Worm (Caenorhabditis elegans) whole organism, L3 larva: ENCODE results near the gene sra-34.

ENCODE experiments used
- R02D3.7 ChIP-seq: fragments of 150-350 bp; optimal IDR thresholded peaks from 2 replicates; lab custom pipeline; 2014; ENCODE audit warnings: missing biosample characterization, missing genetic modification characterization
- ZK546.5 ChIP-seq: sonication (generic microtip); optimal IDR thresholded peaks from 2 replicates; lab custom pipeline; 2017; ENCODE audit warnings: missing biosample characterization, missing genetic modification characterization
- ama-1 ChIP-seq: fragments of 150-350 bp; optimal IDR thresholded peaks from 2 replicates; lab custom pipeline; 2018
- ceh-28 ChIP-seq: fragments of 150-350 bp; optimal IDR thresholded peaks from 2 replicates; lab custom pipeline; 2014; ENCODE audit warnings: missing biosample characterization, missing genetic modification reagents, missing genetic modification characterization
- ceh-82 ChIP-seq: fragments of 150-350 bp; optimal IDR thresholded peaks from 2 replicates; lab custom pipeline; 2014; ENCODE audit warnings: missing biosample characterization, missing genetic modification characterization
- ceh-9 ChIP-seq: sonication (generic microtip); optimal IDR thresholded peaks from 2 replicates; lab custom pipeline; 2018; ENCODE audit warnings: missing biosample characterization, missing genetic modification characterization
- egl-27 ChIP-seq: sonication (generic microtip); optimal IDR thresholded peaks from 4 replicates; lab custom pipeline; 2017; ENCODE audit warnings: missing biosample characterization, missing genetic modification reagents, missing genetic modification characterization
- egl-5 ChIP-seq: fragments of 150-350 bp; optimal IDR thresholded peaks from 2 replicates; lab custom pipeline; 2017; ENCODE audit warnings: missing biosample characterization, missing genetic modification reagents, missing genetic modification characterization, inconsistent platforms
- elt-1 ChIP-seq: fragments of 150-350 bp; optimal IDR thresholded peaks from 2 replicates; lab custom pipeline; 2014; ENCODE audit warnings: missing biosample characterization, missing genetic modification characterization
- elt-2 ChIP-seq: sonication (generic microtip); optimal IDR thresholded peaks from 2 replicates; lab custom pipeline; 2016; ENCODE audit warnings: missing genetic modification reagents, mild to moderate bottlenecking, missing genetic modification characterization, missing compliant biosample characterization
- eor-1 ChIP-seq, 2 experiments: fragments of 150-350 bp; optimal IDR thresholded peaks; 2 replicates each; lab custom pipeline; 2014 to 2018; ENCODE audit warnings: missing biosample characterization in 2 of 2, missing genetic modification characterization in 2 of 2
- fkh-10 ChIP-seq: sonication (generic microtip); optimal IDR thresholded peaks from 2 replicates; lab custom pipeline; 2017; ENCODE audit warnings: missing biosample characterization, missing genetic modification reagents, missing genetic modification characterization
- fkh-2 ChIP-seq: fragments of 150-350 bp; optimal IDR thresholded peaks from 2 replicates; lab custom pipeline; 2014; ENCODE audit warnings: missing biosample characterization, missing genetic modification reagents, missing genetic modification characterization
- fos-1 ChIP-seq: fragments of 150-350 bp; optimal IDR thresholded peaks from 2 replicates; lab custom pipeline; 2014; ENCODE audit warnings: missing biosample characterization, missing genetic modification characterization
- hmg-11 ChIP-seq: sonication (generic microtip); optimal IDR thresholded peaks from 2 replicates; lab custom pipeline; 2016; ENCODE audit warnings: missing genetic modification characterization, missing compliant biosample characterization
- jun-1 ChIP-seq: fragments of 150-350 bp; optimal IDR thresholded peaks from 2 replicates; lab custom pipeline; 2014; ENCODE audit warnings: missing biosample characterization, missing genetic modification reagents, missing genetic modification characterization
- lin-15B ChIP-seq: fragments of 150-350 bp; optimal IDR thresholded peaks from 2 replicates; lab custom pipeline; 2014; ENCODE audit warnings: missing biosample characterization, missing genetic modification characterization
- lin-39 ChIP-seq: fragments of 150-350 bp; optimal IDR thresholded peaks from 2 replicates; lab custom pipeline; 2018; ENCODE audit warnings: missing biosample characterization, missing genetic modification reagents, missing genetic modification characterization
- lsy-12 ChIP-seq: sonication (generic microtip); optimal IDR thresholded peaks from 2 replicates; lab custom pipeline; 2016; ENCODE audit warnings: mild to moderate bottlenecking, missing genetic modification characterization, missing compliant biosample characterization
- mdl-1 ChIP-seq: fragments of 150-350 bp; optimal IDR thresholded peaks from 2 replicates; lab custom pipeline; 2014; ENCODE audit warnings: missing biosample characterization, missing genetic modification characterization
- mml-1 ChIP-seq: fragments of 150-350 bp; sonication (generic microtip); optimal IDR thresholded peaks from 3 replicates; lab custom pipeline; 2014; ENCODE audit warnings: missing biosample characterization, missing genetic modification characterization
- nfya-1 ChIP-seq: sonication (generic microtip); optimal IDR thresholded peaks from 2 replicates; lab custom pipeline; 2017; ENCODE audit warnings: missing genetic modification characterization, mild to moderate bottlenecking, missing compliant biosample characterization, antibody characterized with exemption, moderate library complexity; ENCODE audit not compliant: insufficient read depth
- nhr-11 ChIP-seq: fragments of 150-350 bp; optimal IDR thresholded peaks from 2 replicates; lab custom pipeline; 2014; ENCODE audit warnings: missing biosample characterization, missing genetic modification characterization
- nhr-23 ChIP-seq: fragments of 150-350 bp; optimal IDR thresholded peaks from 2 replicates; lab custom pipeline; 2014; ENCODE audit warnings: missing biosample characterization, missing genetic modification reagents, missing genetic modification characterization
- nhr-237 ChIP-seq: fragments of 150-350 bp; optimal IDR thresholded peaks from 2 replicates; lab custom pipeline; 2014; ENCODE audit warnings: missing biosample characterization, missing genetic modification characterization
- nhr-25 ChIP-seq: sonication (generic microtip); optimal IDR thresholded peaks from 2 replicates; lab custom pipeline; 2017; ENCODE audit warnings: missing biosample characterization, missing genetic modification characterization
- nhr-43 ChIP-seq: sonication (generic microtip); optimal IDR thresholded peaks from 2 replicates; lab custom pipeline; 2016; ENCODE audit warnings: mild to moderate bottlenecking, missing genetic modification characterization, missing compliant biosample characterization; ENCODE audit not compliant: poor library complexity, severe bottlenecking
- nhr-67 ChIP-seq: fragments of 150-350 bp; optimal IDR thresholded peaks from 2 replicates; lab custom pipeline; 2014; ENCODE audit warnings: missing biosample characterization, missing genetic modification characterization
- pqm-1 ChIP-seq: fragments of 150-350 bp; optimal IDR thresholded peaks from 2 replicates; lab custom pipeline; 2017; ENCODE audit warnings: missing biosample characterization, missing genetic modification characterization, inconsistent platforms
- sea-2 ChIP-seq: fragments of 150-350 bp; sonication (generic microtip); optimal IDR thresholded peaks from 4 replicates; lab custom pipeline; 2014; ENCODE audit warnings: missing biosample characterization, missing genetic modification reagents, missing genetic modification characterization
- skn-1 ChIP-seq: fragments of 150-350 bp; optimal IDR thresholded peaks from 2 replicates; lab custom pipeline; 2014; ENCODE audit warnings: missing biosample characterization, missing genetic modification characterization
- snpc-4 ChIP-seq: fragments of 150-350 bp; optimal IDR thresholded peaks from 2 replicates; lab custom pipeline; 2014; ENCODE audit warnings: missing biosample characterization, missing genetic modification characterization
- unc-39 ChIP-seq: sonication (generic microtip); optimal IDR thresholded peaks from 4 replicates; lab custom pipeline; 2017; ENCODE audit warnings: missing biosample characterization, missing genetic modification characterization
- unc-62 ChIP-seq: fragments of 150-350 bp; sonication (generic microtip); optimal IDR thresholded peaks from 4 replicates; lab custom pipeline; 2014; ENCODE audit warnings: missing biosample characterization, missing genetic modification reagents, missing genetic modification characterization
- zag-1 ChIP-seq: fragments of 150-350 bp; optimal IDR thresholded peaks from 2 replicates; lab custom pipeline; 2014; ENCODE audit warnings: missing biosample characterization, missing genetic modification characterization

sra-34 gene

DNA sequence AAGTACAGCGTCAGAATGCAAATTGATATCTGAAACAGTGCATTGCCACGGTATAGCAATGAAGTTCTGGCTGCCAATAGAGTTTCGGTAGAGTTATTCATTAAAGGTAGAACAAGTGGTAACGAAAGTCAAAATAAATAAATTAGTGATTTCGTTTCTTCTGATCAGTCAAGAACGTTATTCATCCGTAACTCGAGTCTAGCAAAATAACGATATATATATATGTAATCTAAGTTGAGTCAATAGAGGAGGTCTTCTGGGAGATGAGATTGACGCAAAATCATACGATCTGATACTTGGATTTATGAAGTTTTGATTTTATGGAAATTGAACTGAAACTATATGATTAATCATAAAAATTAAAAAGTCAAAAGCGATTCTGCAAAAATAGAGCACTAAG lies 15.7 kb downstream of the sra-34 start, which contains the start of gene sra-35:
TSS of gene sra-35 (minus strand) at position 101 of the 400 bp plus-strand sequence.
- no peak for TF ChIP-seq ZK546.5 (tag; lab: Kevin White, UChicago)
- no peak for TF ChIP-seq snpc-4

ce11 chrII:4525185-4525584 lies 18.3 kb downstream of the sra-34 start:
- no peak for TF ChIP-seq zag-1
- no peak for TF ChIP-seq elt-1 (tag; lab: Kevin White, UChicago)
- no peak for TF ChIP-seq lsy-12
- no peak for TF ChIP-seq ceh-9 (tag; lab: Kevin White, UChicago)
- TF ChIP-seq ceh-82 = no peak
- no peak for TF ChIP-seq jun-1
- no peak for TF ChIP-seq mml-1 (tag; lab: Kevin White, UChicago)
- TF ChIP-seq nhr-23 = no peak
- TF ChIP-seq ceh-28 (tag; lab: Kevin White, UChicago) = no peak
- no peak for TF ChIP-seq ZK546.5 (tag; lab: Kevin White, UChicago)
- no peak for TF ChIP-seq lin-15B (tag; lab: Kevin White, UChicago)
- no peak for TF ChIP-seq eor-1 (tag; optimal IDR thresholded peaks at IDR 0.05; lab: Kevin White, UChicago)
- TF ChIP-seq nfya-1 (tag; lab: Kevin White, UChicago) = no peak
- no peak for TF ChIP-seq nhr-11 (tag; lab: Kevin White, UChicago)
- TF ChIP-seq fkh-2 (tag; lab: Kevin White, UChicago) = no peak
- TF ChIP-seq unc-62 (GFP tag; lab: Kevin White, UChicago) = no peak
- TF ChIP-seq skn-1 (tag; lab: Kevin White, UChicago) = no peak
- no peak for TF ChIP-seq sea-2
- TF ChIP-seq hmg-11 (tag; lab: Kevin White, UChicago) = no peak
- TF ChIP-seq ama-1 (lab: Kevin White, UChicago) = no peak

DNA sequence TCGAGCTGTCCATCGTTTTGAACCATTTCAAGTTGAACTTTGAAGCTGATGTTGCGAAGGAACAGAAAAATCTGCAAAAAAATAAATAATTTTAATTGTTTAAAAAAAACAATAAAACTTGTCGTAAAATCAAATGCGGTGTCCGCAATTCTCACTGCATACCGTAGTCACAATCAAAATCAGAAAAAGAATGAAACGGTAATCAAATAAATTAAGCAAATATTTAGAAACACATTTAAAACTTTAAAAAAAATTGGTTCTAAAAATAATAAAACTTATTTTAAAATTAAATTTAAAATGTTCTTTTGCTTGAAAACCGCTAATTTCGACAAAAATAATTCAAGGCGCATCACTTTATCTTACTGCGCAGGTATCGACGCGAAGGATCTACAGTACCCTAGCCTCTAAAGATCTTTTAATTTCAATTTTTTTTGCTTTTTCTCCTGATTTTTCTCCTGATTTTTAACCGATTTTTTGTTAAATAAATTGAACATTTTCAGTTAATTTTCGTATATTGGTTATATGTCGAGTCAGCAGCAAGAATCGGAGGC lies 20.3 kb downstream of the sra-34 start, which contains the start of the genes B0304.4 and B0304.2:
TSS of gene B0304.4 (minus strand) at position 101 of the 551 bp plus-strand sequence.
TSS of gene B0304.2 (plus strand) at position 501 of the 551 bp plus-strand sequence.
- TF ChIP-seq nhr-23 = no peak
- no peak for TF ChIP-seq eor-1 (tag; optimal IDR thresholded peaks at IDR 0.05; lab: Kevin White, UChicago)
- TF ChIP-seq elt-1 (tag; lab: Kevin White, UChicago) = no peak

DNA sequence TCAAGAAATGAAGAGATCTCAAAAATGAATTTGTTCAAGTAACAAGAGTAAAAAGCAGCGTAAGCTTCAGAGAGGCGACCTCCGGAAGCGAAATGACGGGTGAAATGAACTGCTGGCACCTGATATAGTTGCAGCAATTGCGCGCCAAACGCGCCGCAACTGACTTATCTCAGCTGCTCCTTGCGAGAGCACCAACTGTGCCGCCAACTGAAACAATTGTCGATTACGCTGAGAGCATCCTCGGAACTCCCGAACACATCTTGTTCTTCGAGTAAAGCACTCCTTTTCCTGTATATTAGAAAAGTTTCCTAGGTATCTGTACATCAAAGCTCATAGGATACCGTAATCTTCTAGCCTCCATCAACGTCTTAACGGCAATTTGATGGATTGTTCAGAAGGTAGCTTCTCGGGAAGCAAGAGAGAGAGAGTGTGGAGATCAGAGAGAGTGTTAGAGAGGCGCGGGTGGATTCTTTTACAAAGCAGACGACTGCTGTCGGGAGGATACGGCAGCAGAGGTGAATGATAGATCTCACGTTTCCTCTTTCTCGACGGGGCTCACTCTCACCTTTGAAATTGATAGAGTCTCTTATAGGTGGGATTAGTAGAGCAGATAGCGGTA lies 23.4 kb downstream of the sra-34 start:
- TF ChIP-seq fkh-10 (GFP tag; lab: Kevin White, UChicago) (no peak), nhr-11 (tag; lab: Kevin White, UChicago) (peak; percentile 58)

ce11 chrII:4518300-4518907 lies 25.1 kb downstream of the sra-34 start, which contains the start of gene hlh-1:
Gene hlh-1, plus strand, starts transcription at chrII:4518574.
- TF ChIP-seq elt-2 (tag; lab: Kevin White, UChicago) = no peak
- TF ChIP-seq nfya-1 (tag; lab: Kevin White, UChicago) = peak; percentile 72
- peak; percentile 55 for TF ChIP-seq lin-39 (tag; lab: Kevin White, UChicago)
- TF ChIP-seq egl-5 (tag; lab: Kevin White, UChicago) = peak; percentile 72
- no peak for TF ChIP-seq hmg-11 (tag; lab: Kevin White, UChicago)
- no peak for TF ChIP-seq jun-1
- no peak for TF ChIP-seq unc-39 (tag; lab: Kevin White, UChicago)
- no peak for TF ChIP-seq nhr-25 (tag; lab: Kevin White, UChicago)
- TF ChIP-seq snpc-4 = no peak
- no peak for TF ChIP-seq fos-1 (tag; lab: Kevin White, UChicago)
- TF ChIP-seq R02D3.7 (tag; lab: Kevin White, UChicago) = no peak

DNA sequence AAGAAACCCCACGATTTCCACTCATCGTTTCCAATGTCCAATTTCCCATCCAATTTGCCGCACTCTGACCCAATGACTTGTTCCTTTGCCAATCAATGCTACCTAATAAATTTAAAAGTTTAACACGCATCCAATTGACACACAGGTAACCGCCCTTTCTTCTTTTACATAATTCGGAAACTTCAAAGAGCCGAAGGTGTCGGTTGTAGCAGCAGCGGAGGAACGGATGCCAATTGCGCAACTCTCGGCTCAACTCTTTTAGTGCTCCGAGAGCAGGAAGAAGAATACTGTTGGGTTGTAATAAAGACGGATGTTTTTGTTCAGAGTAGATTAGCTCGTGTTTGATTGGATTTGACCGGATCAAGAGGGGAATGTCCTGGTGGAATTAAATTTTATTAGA lies 26.2 kb downstream of the sra-34 start:
- TF ChIP-seq egl-27 (tag; lab: Kevin White, UChicago) (no peak), pqm-1 (tag; lab: Kevin White, UChicago) (no peak), mdl-1 (no peak), lin-15B (tag; lab: Kevin White, UChicago) (no peak), fos-1 (tag; lab: Kevin White, UChicago) (no peak), nhr-67 (tag; lab: Kevin White, UChicago) (no peak), unc-62 (GFP tag; lab: Kevin White, UChicago) (no peak), ZK546.5 (tag; lab: Kevin White, UChicago) (no peak), sea-2 (no peak), nfya-1 (tag; lab: Kevin White, UChicago) (no peak), elt-1 (tag; lab: Kevin White, UChicago) (no peak), zag-1 (no peak), nhr-11 (tag; lab: Kevin White, UChicago) (no peak), nhr-43 (tag; lab: Kevin White, UChicago) (no peak), nhr-237 (no peak), nhr-25 (tag; lab: Kevin White, UChicago) (no peak), unc-39 (tag; lab: Kevin White, UChicago) (no peak), fkh-2 (tag; lab: Kevin White, UChicago) (no peak)
